Fruit fly (Drosophila melanogaster) whole organism, embryonic: ENCODE results near the gene ckd.

Experiments used
- BtbVII ChIP-seq: fragments of 200-800 bp; sonication (Bioruptor generic); optimal IDR thresholded peaks from 3 replicates; lab custom pipeline; 2017; ENCODE audit warnings: missing biosample characterization, mild to moderate bottlenecking, missing genetic modification characterization
- CG12744 ChIP-seq: fragments of 200-800 bp; sonication (Bioruptor generic); optimal IDR thresholded peaks from 2 replicates; lab custom pipeline; 2016; ENCODE audit warnings: missing biosample characterization, missing genetic modification characterization
- CG12769 ChIP-seq: fragments of 200-800 bp; sonication (Bioruptor generic); optimal IDR thresholded peaks from 2 replicates; lab custom pipeline; 2019; ENCODE audit warnings: missing biosample characterization, mild to moderate bottlenecking, missing genetic modification characterization, moderate library complexity
- CG17361 ChIP-seq: fragments of 200-800 bp; sonication (Bioruptor generic); IDR thresholded peaks from 3 replicates; pipeline ENCODE4 v1.3.6; 2022; ENCODE audit warnings: missing biosample characterization, missing genetic modification characterization
- Gug ChIP-seq: fragments of 200-800 bp; sonication (Bioruptor generic); IDR thresholded peaks from 4 replicates; pipeline ENCODE4 v1.3.6; 2022; ENCODE audit warnings: missing biosample characterization, missing genetic modification characterization
- Sox100B ChIP-seq: fragments of 200-800 bp; sonication (Bioruptor generic); optimal IDR thresholded peaks from 3 replicates; lab custom pipeline; 2018; ENCODE audit warnings: missing biosample characterization, mild to moderate bottlenecking, missing genetic modification characterization
- dimm ChIP-seq: fragments of 200-800 bp; sonication (Bioruptor generic); IDR thresholded peaks from 2 replicates; pipeline ENCODE4 v1.3.6; 2022; ENCODE audit warnings: missing biosample characterization, missing genetic modification characterization
- gro ChIP-seq: fragments of 200-800 bp; sonication (Bioruptor generic); optimal IDR thresholded peaks from 2 replicates; lab custom pipeline; 2016; ENCODE audit warnings: missing biosample characterization, missing genetic modification characterization
- kay ChIP-seq: fragments of 200-800 bp; sonication (Bioruptor generic); optimal IDR thresholded peaks from 2 replicates; lab custom pipeline; 2016; ENCODE audit warnings: missing biosample characterization, missing genetic modification characterization

- TF ChIP-seq gro (GFP tag; lab: Kevin White, UChicago) (no peak), Sox100B (GFP tag; lab: Kevin White, UChicago) (no peak), CG12744 (GFP tag; lab: Kevin White, UChicago) (no peak), CG12769 (tag; lab: Kevin White, UChicago) (no peak), kay (GFP tag; lab: Kevin White, UChicago) (no peak), dimm (GFP tag; lab: Robert Waterston, UW) (no peak), Gug (GFP tag; lab: Robert Waterston, UW) (no peak), BtbVII (GFP tag; lab: Kevin White, UChicago) (no peak), CG17361 (GFP tag; lab: Robert Waterston, UW) (no peak)
Observed at dm6 chr3L:3249664-3249996, 8.0 kb upstream of the ckd start.
